Fruit fly (Drosophila melanogaster): ENCODE measurements around the gene Hr4.

- no peak for TF ChIP-seq CG8478 (optimal IDR thresholded peaks at IDR 0.05)
- TF ChIP-seq CTCF (optimal IDR thresholded peaks at IDR 0.05): no peak
Observed at dm6 chrX:2037605-2038004, 95.9 kb downstream of the Hr4 start.

Measured in S2 (cell line).